ENCODE assay signal across 1 worm cellular context in the genomic region with DNA sequence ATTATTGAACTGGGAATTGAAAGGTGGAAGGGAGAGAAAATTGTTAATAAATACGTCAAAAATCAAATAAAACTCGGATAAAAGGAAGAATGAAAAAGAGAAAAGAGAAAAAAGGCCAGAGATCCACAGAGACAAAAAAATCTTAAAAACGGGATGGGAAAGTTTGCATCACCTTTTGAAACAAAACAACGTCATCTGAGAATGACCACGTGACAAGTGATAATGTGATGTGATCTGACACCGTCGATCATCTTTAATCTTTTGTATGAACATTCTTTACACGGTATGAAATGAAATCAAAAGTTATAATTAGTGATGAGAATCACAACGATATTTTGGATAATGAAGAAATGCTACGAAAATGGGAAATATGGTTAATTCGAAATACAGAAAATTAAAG.
TF ChIP-seq lines count a peak whose summit lies in the region.

No protein-coding gene starts in this region.

TF ChIP-seq in whole organism, L1 larva, 84 proteins besides CTCF, POLR2A, EP300 and RAD21 (continued from another document):
- TF ChIP-seq nhr-90 (tag; optimal IDR thresholded peaks at IDR 0.05; lab: Kevin White, UChicago; ENCODE audit: poor library complexity) (no peak), nhr-85 (tag; lab: Kevin White, UChicago) (peak; percentile 66), nhr-28 (tag; optimal IDR thresholded peaks at IDR 0.05; lab: Kevin White, UChicago) (no peak), unc-130 (tag; optimal IDR thresholded peaks at IDR 0.05; lab: Kevin White, UChicago) (no peak), mab-9 (GFP tag; IDR thresholded peaks at IDR 0.05; lab: Robert Waterston, UW) (no peak), dpl-1 (GFP tag; optimal IDR thresholded peaks at IDR 0.05; lab: Kevin White, UChicago) (peak in 1 of 3 experiments; percentile 15), tlp-1 (tag; optimal IDR thresholded peaks at IDR 0.05; lab: Kevin White, UChicago) (no peak), tbx-2 (tag; optimal IDR thresholded peaks at IDR 0.05; lab: Kevin White, UChicago) (peak; percentile 24), snpc-4 (tag; optimal IDR thresholded peaks at IDR 0.05; lab: Kevin White, UChicago) (no peak), ces-1 (GFP tag; optimal IDR thresholded peaks at IDR 0.05; lab: Kevin White, UChicago) (no peak), lin-35 (GFP tag; optimal IDR thresholded peaks at IDR 0.05; lab: Kevin White, UChicago) (no peak), sox-4 (tag; optimal IDR thresholded peaks at IDR 0.05; lab: Kevin White, UChicago) (no peak), xbp-1 (tag; optimal IDR thresholded peaks at IDR 0.05; lab: Kevin White, UChicago) (no peak), nhr-71 (tag; optimal IDR thresholded peaks at IDR 0.05; lab: Kevin White, UChicago) (peak; percentile 15), nhr-77 (tag; optimal IDR thresholded peaks at IDR 0.05; lab: Kevin White, UChicago) (no peak), efl-3 (GFP tag; optimal IDR thresholded peaks at IDR 0.05; lab: Kevin White, UChicago) (no peak), mef-2 (tag; optimal IDR thresholded peaks at IDR 0.05; lab: Kevin White, UChicago) (no peak), swsn-7 (tag; optimal IDR thresholded peaks at IDR 0.05; lab: Kevin White, UChicago) (no peak), mep-1 (tag; optimal IDR thresholded peaks at IDR 0.05; lab: Kevin White, UChicago) (no peak), sup-37 (GFP tag; optimal IDR thresholded peaks at IDR 0.05; lab: Kevin White, UChicago) (no peak), snu-23 (GFP tag; optimal IDR thresholded peaks at IDR 0.05; lab: Kevin White, UChicago) (peak; percentile 42), hpl-2 (GFP tag; optimal IDR thresholded peaks at IDR 0.05; lab: Kevin White, UChicago) (no peak), nhr-76 (tag; optimal IDR thresholded peaks at IDR 0.05; lab: Kevin White, UChicago) (no peak), isw-1 (GFP tag; IDR thresholded peaks at IDR 0.05; lab: Robert Waterston, UW) (no peak), rnt-1 (tag; optimal IDR thresholded peaks at IDR 0.05; lab: Kevin White, UChicago) (no peak), vab-15 (tag; optimal IDR thresholded peaks at IDR 0.05; lab: Kevin White, UChicago) (no peak), elt-3 (tag; optimal IDR thresholded peaks at IDR 0.05; lab: Kevin White, UChicago) (peak in 1 of 6 experiments; percentile 50), C34B4.2 (tag; optimal IDR thresholded peaks at IDR 0.05; lab: Kevin White, UChicago) (no peak), efl-1 (optimal IDR thresholded peaks at IDR 0.05; lab: Kevin White, UChicago) (no peak), efl-1 (GFP tag; optimal IDR thresholded peaks at IDR 0.05 in 1 of 2; lab: Kevin White, UChicago) (no peak), unc-98 (GFP tag; IDR thresholded peaks at IDR 0.05; lab: Robert Waterston, UW) (no peak), lsy-2 (tag; optimal IDR thresholded peaks at IDR 0.05; lab: Kevin White, UChicago) (no peak), dsc-1 (tag; optimal IDR thresholded peaks at IDR 0.05; lab: Kevin White, UChicago) (no peak), unc-30 (tag; optimal IDR thresholded peaks at IDR 0.05; lab: Kevin White, UChicago) (no peak), hlh-17 (GFP tag; optimal IDR thresholded peaks at IDR 0.05; lab: Kevin White, UChicago; ENCODE audit: borderline replicate concordance) (no peak), aly-2 (tag; optimal IDR thresholded peaks at IDR 0.05; lab: Kevin White, UChicago) (no peak), skn-1 (tag; optimal IDR thresholded peaks at IDR 0.05; lab: Kevin White, UChicago) (no peak)
